Fruit fly (Drosophila melanogaster) whole organism: ENCODE measurements around the gene CG9592.
A peak's percentile ranks its signal among the peaks of the same experiment; 100 is the strongest.

ENCODE experiments used
- Dll ChIP-seq: fragments of >200 bp; optimal IDR thresholded peaks from 2 replicates; lab custom pipeline; 2017
- EcR ChIP-seq, 2 experiments: fragments of >200 bp; optimal IDR thresholded peaks; 2 replicates each; lab custom pipeline; 2017; ENCODE audit warnings: missing biosample characterization in 2 of 2, missing genetic modification characterization in 2 of 2, missing genetic modification reagents in 2 of 2
- pan ChIP-seq: fragments of >200 bp; optimal IDR thresholded peaks from 2 replicates; lab custom pipeline; 2017
- psq ChIP-seq: fragments of >200 bp; optimal IDR thresholded peaks from 2 replicates; lab custom pipeline; 2017
- usp ChIP-seq: fragments of >200 bp; optimal IDR thresholded peaks from 2 replicates; lab custom pipeline; 2017; ENCODE audit warnings: missing biosample characterization, missing genetic modification characterization, mixed read lengths

dm6 chr3L:14537435-14537991, 19.9 kb downstream of the CG9592 start, which contains the start of gene Mpcp2:
- TF ChIP-seq Dll (lab: Kevin White, UChicago) (no peak), pan (no peak), usp (GFP tag; lab: Kevin White, UChicago) (no peak), psq (lab: Kevin White, UChicago) (no peak), EcR (GFP tag; optimal IDR thresholded peaks at IDR 0.05; lab: Kevin White, UChicago) (peak in 1 of 2 experiments; percentile 10)
